Worm (Caenorhabditis elegans): ENCODE measurements around the gene glb-13.

Gene glb-13

DNA sequence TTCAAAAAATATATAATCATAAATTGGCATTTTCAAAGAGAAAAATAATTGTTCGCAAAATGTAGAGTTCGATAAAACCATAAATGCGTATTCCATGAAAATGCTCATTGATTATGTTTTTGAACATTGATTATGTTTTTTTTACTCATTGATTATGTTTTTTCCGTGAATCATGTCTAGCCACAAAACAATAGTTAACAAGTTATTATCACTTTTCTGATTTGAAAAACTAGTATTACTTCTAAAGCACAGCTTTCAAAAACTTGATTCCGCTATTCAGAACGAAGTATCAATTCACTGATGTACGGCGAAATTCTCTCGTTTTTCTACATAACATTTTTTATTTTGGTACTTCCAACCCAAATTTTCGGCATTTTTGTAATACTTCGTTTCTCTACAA, 42.4 kb downstream of the glb-13 start, which contains the start of gene srd-48:
TSS of gene srd-48 (plus strand) at position 301 of the 400 bp plus-strand sequence.
- no peak for TF ChIP-seq unc-86 (tag; optimal IDR thresholded peaks at IDR 0.05)
- no peak for TF ChIP-seq nhr-232 (tag; optimal IDR thresholded peaks at IDR 0.05)
- no peak for TF ChIP-seq unc-55 (GFP tag; optimal IDR thresholded peaks at IDR 0.05)
- TF ChIP-seq pha-2 (tag; optimal IDR thresholded peaks at IDR 0.05) = no peak
- TF ChIP-seq ama-1 (optimal IDR thresholded peaks at IDR 0.05) = no peak
- no peak for TF ChIP-seq hlh-15 (tag; optimal IDR thresholded peaks at IDR 0.05)
- no peak for TF ChIP-seq dmd-4 (tag; optimal IDR thresholded peaks at IDR 0.05; ENCODE audit: borderline replicate concordance)
- TF ChIP-seq hlh-30 (tag; optimal IDR thresholded peaks at IDR 0.05; ENCODE audit: insufficient read depth) = no peak
- no peak for TF ChIP-seq sdc-2 (tag; optimal IDR thresholded peaks at IDR 0.05)
- no peak for TF ChIP-seq ets-4 (tag; optimal IDR thresholded peaks at IDR 0.05)
- TF ChIP-seq fkh-6 (tag; optimal IDR thresholded peaks at IDR 0.05) = no peak
- no peak for TF ChIP-seq Y22D7AL.16 (tag; optimal IDR thresholded peaks at IDR 0.05)
- no peak for TF ChIP-seq ceh-45 (GFP tag; IDR thresholded peaks at IDR 0.05)
- no peak for TF ChIP-seq C38D4.7 (GFP tag; optimal IDR thresholded peaks at IDR 0.05)

- TF ChIP-seq sox-4 (tag; optimal IDR thresholded peaks at IDR 0.05) (no peak), rnt-1 (tag; optimal IDR thresholded peaks at IDR 0.05) (no peak), pros-1 (tag; optimal IDR thresholded peaks at IDR 0.05) (no peak), ztf-16 (tag; optimal IDR thresholded peaks at IDR 0.05) (no peak), che-1 (tag; optimal IDR thresholded peaks at IDR 0.05) (no peak), pax-1 (tag; optimal IDR thresholded peaks at IDR 0.05) (no peak)
These were observed 44.7 kb downstream of the glb-13 start, which contains the start of gene srd-47 for ce11 chrX:12333479-12333878. srd-47 (plus strand) TSS chrX:12333642.

DNA sequence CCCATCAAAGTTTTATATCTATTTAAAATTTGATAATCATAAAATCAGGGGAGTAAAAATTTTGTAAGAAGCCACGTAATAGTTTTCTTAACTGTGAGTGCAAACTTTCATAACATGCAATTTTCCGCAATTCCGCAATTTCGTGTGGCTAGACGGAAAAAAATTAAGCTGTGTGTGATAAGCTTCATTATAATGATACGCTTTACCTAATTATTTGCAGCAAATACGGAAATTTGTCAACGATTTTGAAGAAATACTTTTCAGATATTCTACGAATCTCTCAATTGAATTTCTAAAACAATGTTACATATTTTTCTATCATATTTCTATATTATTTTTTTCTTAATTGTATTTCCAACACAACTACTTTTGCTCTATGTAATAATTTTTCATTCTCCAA, 46.4 kb downstream of the glb-13 start, which contains the start of gene srd-46:
TSS of gene srd-46 (plus strand) at position 301 of the 400 bp plus-strand sequence.
- no peak for TF ChIP-seq ets-4 (tag; optimal IDR thresholded peaks at IDR 0.05)
- no peak for TF ChIP-seq K02D7.2 (tag; optimal IDR thresholded peaks at IDR 0.05)
- no peak for TF ChIP-seq npax-4 (tag; optimal IDR thresholded peaks at IDR 0.05)
- no peak for TF ChIP-seq F13H6.1 (tag; optimal IDR thresholded peaks at IDR 0.05)
- no peak for TF ChIP-seq hlh-30 (tag; optimal IDR thresholded peaks at IDR 0.05; ENCODE audit: insufficient read depth)

- TF ChIP-seq che-1 (tag; optimal IDR thresholded peaks at IDR 0.05) (no peak), Y22D7AL.16 (tag; optimal IDR thresholded peaks at IDR 0.05) (no peak), C08G9.2 (tag; optimal IDR thresholded peaks at IDR 0.05) (no peak), pha-4 (tag; optimal IDR thresholded peaks at IDR 0.05) (no peak)
These were observed 49.5 kb downstream of the glb-13 start, which contains the start of gene srd-45 for ce11 chrX:12328676-12329075. srd-45 (plus strand) TSS chrX:12328976.

ce11 chrX:12326424-12326823, 51.8 kb downstream of the glb-13 start, which contains the start of gene srd-41:
srd-41 (plus strand) TSS chrX:12326724.
- TF ChIP-seq ref-2 (tag; optimal IDR thresholded peaks at IDR 0.05) (no peak), hlh-15 (tag; optimal IDR thresholded peaks at IDR 0.05) (no peak), fkh-6 (tag; optimal IDR thresholded peaks at IDR 0.05) (no peak), ama-1 (optimal IDR thresholded peaks at IDR 0.05) (no peak), gmeb-2 (tag; optimal IDR thresholded peaks at IDR 0.05) (no peak), npax-4 (tag; optimal IDR thresholded peaks at IDR 0.05) (no peak), tbx-7 (tag; optimal IDR thresholded peaks at IDR 0.05) (no peak), unc-55 (GFP tag; optimal IDR thresholded peaks at IDR 0.05) (no peak), ceh-48 (tag; optimal IDR thresholded peaks at IDR 0.05) (no peak), lin-11 (tag; optimal IDR thresholded peaks at IDR 0.05) (no peak), ztf-16 (tag; optimal IDR thresholded peaks at IDR 0.05) (no peak), ceh-6 (GFP tag; optimal IDR thresholded peaks at IDR 0.05) (no peak), sox-4 (tag; optimal IDR thresholded peaks at IDR 0.05) (no peak), T23F11.4 (GFP tag; optimal IDR thresholded peaks at IDR 0.05) (no peak), dmd-4 (tag; optimal IDR thresholded peaks at IDR 0.05; ENCODE audit: borderline replicate concordance) (no peak)
